Fruit fly (Drosophila melanogaster): ENCODE measurements around the gene Sem1.

Gene Sem1

DNA sequence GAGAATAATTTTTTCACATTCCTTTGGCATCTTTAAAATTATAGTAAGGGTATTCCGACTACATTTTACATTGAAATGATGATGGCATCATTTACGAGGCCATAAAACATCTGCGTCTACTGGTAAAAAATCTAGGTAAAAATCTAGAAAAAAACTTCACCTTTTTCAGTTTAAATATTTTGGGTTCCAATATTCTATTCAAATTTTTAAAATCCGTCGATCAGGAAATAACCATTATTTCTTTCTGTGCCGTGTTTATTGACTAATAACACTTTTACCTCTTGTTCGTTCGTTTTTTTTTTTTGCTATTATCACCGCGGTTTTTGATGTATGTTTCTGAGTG is 24.5 kb upstream of the Sem1 start (continued):
- peak; percentile 60 for TF ChIP-seq CG11762 (GFP tag; optimal IDR thresholded peaks at IDR 0.05; ENCODE audit: insufficient read depth)
- peak; percentile 82 for TF ChIP-seq vri (GFP tag; optimal IDR thresholded peaks at IDR 0.05)
- TF ChIP-seq CG31627 (GFP tag; optimal IDR thresholded peaks at IDR 0.05): peak; percentile 81
- TF ChIP-seq Sox102F (GFP tag; optimal IDR thresholded peaks at IDR 0.05): peak; percentile 57
- no peak for TF ChIP-seq fkh (GFP tag; optimal IDR thresholded peaks at IDR 0.05)
- peak; percentile 74 for TF ChIP-seq topi (GFP tag; optimal IDR thresholded peaks at IDR 0.05)
- TF ChIP-seq CG16779 (tag; optimal IDR thresholded peaks at IDR 0.05): no peak
- peak; percentile 26 for TF ChIP-seq dac (GFP tag; optimal IDR thresholded peaks at IDR 0.05)
- peak; percentile 57 for TF ChIP-seq CG6276 (GFP tag; optimal IDR thresholded peaks at IDR 0.05)
- peak; percentile 52; the same call in 1 of the 3 replicates for TF ChIP-seq CG6163 (GFP tag; IDR thresholded peaks at IDR 0.05)
- TF ChIP-seq Smox (GFP tag; optimal IDR thresholded peaks at IDR 0.05): peak; percentile 70
- peak; percentile 28 for TF ChIP-seq CG10669 (GFP tag; optimal IDR thresholded peaks at IDR 0.05)
- peak; percentile 79 for TF ChIP-seq net (GFP tag; optimal IDR thresholded peaks at IDR 0.05)
- TF ChIP-seq Gug (GFP tag; IDR thresholded peaks at IDR 0.05): 0 out of 2 replicates have a peak, but pooled peaks have one; percentile 55
- TF ChIP-seq Ets96B (tag; optimal IDR thresholded peaks at IDR 0.05): no peak
- no peak for TF ChIP-seq fd85E (GFP tag; optimal IDR thresholded peaks at IDR 0.05)
- peak; percentile 81 for TF ChIP-seq Ets21C (GFP tag; optimal IDR thresholded peaks at IDR 0.05)
- TF ChIP-seq salr (GFP tag; optimal IDR thresholded peaks at IDR 0.05): peak in 1 of 2 experiments; percentile 64
- peak; percentile 75 for TF ChIP-seq CG32006 (GFP tag; optimal IDR thresholded peaks at IDR 0.05)
- TF ChIP-seq fd59A (GFP tag; optimal IDR thresholded peaks at IDR 0.05): peak; percentile 14
- TF ChIP-seq Hr38 (GFP tag; optimal IDR thresholded peaks at IDR 0.05): no peak
- peak; percentile 57 for TF ChIP-seq Eip75B (GFP tag; optimal IDR thresholded peaks at IDR 0.05)
- TF ChIP-seq CG34406 (GFP tag; optimal IDR thresholded peaks at IDR 0.05): peak; percentile 50
- TF ChIP-seq CG4318 (GFP tag; optimal IDR thresholded peaks at IDR 0.05): peak; percentile 12
- no peak for TF ChIP-seq CG1621 (tag; optimal IDR thresholded peaks at IDR 0.05)
- TF ChIP-seq OdsH (GFP tag; optimal IDR thresholded peaks at IDR 0.05): peak; percentile 81
- no peak for TF ChIP-seq ss (GFP tag; optimal IDR thresholded peaks at IDR 0.05)
- peak; percentile 81 for TF ChIP-seq CG15336 (GFP tag; IDR thresholded peaks at IDR 0.05)
- peak; percentile 27 for TF ChIP-seq CG6808 (GFP tag; optimal IDR thresholded peaks at IDR 0.05)
- TF ChIP-seq cyc (GFP tag; optimal IDR thresholded peaks at IDR 0.05): peak; percentile 64
- TF ChIP-seq svp (GFP tag): peak; percentile 85
- peak; percentile 45 for TF ChIP-seq CG3919 (GFP tag; optimal IDR thresholded peaks at IDR 0.05)
- TF ChIP-seq acj6 (GFP tag; optimal IDR thresholded peaks at IDR 0.05): peak; percentile 55
- TF ChIP-seq CG3032 (tag; optimal IDR thresholded peaks at IDR 0.05): peak; percentile 9
- TF ChIP-seq Hr4 (GFP tag; optimal IDR thresholded peaks at IDR 0.05): peak; percentile 74
- peak; percentile 75; the same call in 2 of the 3 replicates for TF ChIP-seq CG8119 (GFP tag; IDR thresholded peaks at IDR 0.05)
- no peak for TF ChIP-seq CG6854 (GFP tag; optimal IDR thresholded peaks at IDR 0.05)
- peak; percentile 24 for TF ChIP-seq dsx (GFP tag; optimal IDR thresholded peaks at IDR 0.05; ENCODE audit: poor library complexity, severe bottlenecking)
- TF ChIP-seq CG7368 (GFP tag; optimal IDR thresholded peaks at IDR 0.05): peak; percentile 49
- peak; percentile 34 for TF ChIP-seq Blimp-1 (GFP tag; optimal IDR thresholded peaks at IDR 0.05)
- no peak for TF ChIP-seq CG11902 (GFP tag; optimal IDR thresholded peaks at IDR 0.05)

DNA sequence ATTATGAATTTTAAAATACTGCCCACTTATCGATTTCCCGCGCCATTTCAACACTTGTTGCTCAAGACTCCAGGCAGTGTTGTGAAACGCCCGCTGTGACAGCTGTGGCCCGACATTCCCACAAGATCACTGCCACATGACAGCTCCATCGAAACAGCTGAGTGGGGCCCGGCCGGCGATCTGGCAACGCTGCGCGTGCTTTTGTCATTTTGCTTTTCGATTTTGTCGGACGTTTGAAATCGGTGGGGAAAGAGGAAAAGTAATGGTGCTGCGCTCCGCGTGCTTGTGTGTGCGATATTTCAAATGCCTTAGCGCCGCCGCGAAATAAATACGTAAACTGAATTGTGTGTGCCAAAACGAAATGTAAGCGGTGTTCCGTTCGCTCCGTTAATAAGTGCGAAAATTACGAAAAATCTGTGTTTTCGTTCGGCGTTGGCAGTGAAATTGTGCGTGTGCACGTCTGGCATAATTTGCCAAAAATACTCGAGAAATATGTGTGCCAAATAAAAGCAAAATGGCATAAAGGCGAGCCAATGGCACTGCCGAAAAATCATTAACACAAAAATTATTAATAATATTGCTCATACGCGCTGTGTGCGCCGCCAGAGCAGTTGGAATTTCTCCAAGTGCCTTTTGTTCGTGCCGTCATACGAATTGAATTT is 21.5 kb upstream of the Sem1 start:
- TF ChIP-seq Eip78C (GFP tag) (peak; percentile 81), ss (GFP tag; optimal IDR thresholded peaks at IDR 0.05) (peak in 1 of 2 experiments; percentile 38), CG9139 (GFP tag; optimal IDR thresholded peaks at IDR 0.05) (no peak), CG1621 (tag; optimal IDR thresholded peaks at IDR 0.05) (no peak), Sox14 (GFP tag; optimal IDR thresholded peaks at IDR 0.05) (peak; percentile 13), fkh (GFP tag; optimal IDR thresholded peaks at IDR 0.05) (no peak), esn (GFP tag; optimal IDR thresholded peaks at IDR 0.05) (peak; percentile 47), Smox (GFP tag; optimal IDR thresholded peaks at IDR 0.05) (peak; percentile 19), CG8632 (GFP tag; optimal IDR thresholded peaks at IDR 0.05) (no peak), CG3032 (tag; optimal IDR thresholded peaks at IDR 0.05) (no peak), CG31627 (GFP tag; optimal IDR thresholded peaks at IDR 0.05) (peak; percentile 42), dac (GFP tag; optimal IDR thresholded peaks at IDR 0.05) (peak; percentile 20), CG6792 (GFP tag; optimal IDR thresholded peaks at IDR 0.05) (no peak), topi (GFP tag; optimal IDR thresholded peaks at IDR 0.05) (peak; percentile 3), Hr39 (GFP tag; optimal IDR thresholded peaks at IDR 0.05) (peak; percentile 31), achi (GFP tag; optimal IDR thresholded peaks at IDR 0.05) (peak; percentile 100), CG11902 (GFP tag; optimal IDR thresholded peaks at IDR 0.05) (no peak), CG6808 (GFP tag; optimal IDR thresholded peaks at IDR 0.05) (peak; percentile 44), CG7368 (GFP tag; optimal IDR thresholded peaks at IDR 0.05) (no peak), CG6276 (GFP tag; optimal IDR thresholded peaks at IDR 0.05) (peak; percentile 67), Lpt (GFP tag; optimal IDR thresholded peaks at IDR 0.05) (peak; percentile 33)
